Fruit fly (Drosophila melanogaster) whole organism, embryonic: ENCODE measurements around the gene CG5850.
A peak's percentile ranks its signal among the peaks of the same experiment; 100 is the strongest.

Experiments
- C15 ChIP-seq: fragments of 200-800 bp; sonication (Bioruptor generic); IDR thresholded peaks from 3 replicates; pipeline ENCODE4 v1.3.6; 2022; ENCODE audit warnings: missing biosample characterization, missing genetic modification characterization
- CG10267 ChIP-seq: fragments of 200-800 bp; sonication (Bioruptor generic); optimal IDR thresholded peaks from 2 replicates; lab custom pipeline; 2018; ENCODE audit warnings: missing biosample characterization, mild to moderate bottlenecking, missing genetic modification characterization, moderate library complexity
- CG10462 ChIP-seq: fragments of 200-800 bp; sonication (Bioruptor generic); optimal IDR thresholded peaks from 2 replicates; lab custom pipeline; 2016; ENCODE audit warnings: missing biosample characterization, missing genetic modification characterization
- CG11093 ChIP-seq: fragments of 200-800 bp; sonication (Bioruptor generic); IDR thresholded peaks from 3 replicates; pipeline ENCODE4 v1.3.6; 2022; ENCODE audit warnings: missing biosample characterization, missing genetic modification characterization
- CG12299 ChIP-seq: fragments of 200-800 bp; sonication (Bioruptor generic); optimal IDR thresholded peaks from 2 replicates; lab custom pipeline; 2018; ENCODE audit warnings: missing biosample characterization, mild to moderate bottlenecking, missing genetic modification characterization
- CG13296 ChIP-seq: fragments of 200-800 bp; sonication (Bioruptor generic); optimal IDR thresholded peaks from 3 replicates; lab custom pipeline; 2018; ENCODE audit warnings: missing biosample characterization, mild to moderate bottlenecking, missing genetic modification characterization
- CG14667 ChIP-seq: fragments of 200-800 bp; sonication (Bioruptor generic); IDR thresholded peaks from 2 replicates; pipeline ENCODE4 v1.3.6; 2022; ENCODE audit warnings: missing biosample characterization, missing genetic modification characterization
- CG17568 ChIP-seq: fragments of 200-800 bp; sonication (Bioruptor generic); optimal IDR thresholded peaks from 2 replicates; lab custom pipeline; 2018; ENCODE audit warnings: missing biosample characterization, mild to moderate bottlenecking, missing genetic modification characterization, moderate library complexity
- CG1792 ChIP-seq: fragments of 200-800 bp; sonication (Bioruptor generic); optimal IDR thresholded peaks from 2 replicates; lab custom pipeline; 2016; ENCODE audit warnings: missing biosample characterization, missing genetic modification characterization
- CG18764 ChIP-seq: fragments of 200-800 bp; sonication (Bioruptor generic); optimal IDR thresholded peaks from 3 replicates; lab custom pipeline; 2016; ENCODE audit warnings: missing biosample characterization, missing genetic modification characterization
- CG31441 ChIP-seq: fragments of 200-800 bp; sonication (Bioruptor generic); IDR thresholded peaks from 2 replicates; pipeline ENCODE4 v1.3.6; 2022; ENCODE audit warnings: missing biosample characterization, missing genetic modification characterization
- CG42726 ChIP-seq: fragments of 200-800 bp; sonication (Bioruptor generic); IDR thresholded peaks from 2 replicates; pipeline ENCODE4 v1.3.6; 2022; ENCODE audit warnings: missing biosample characterization, missing genetic modification characterization; ENCODE audit not compliant: partially characterized antibody
- CG4707 ChIP-seq: fragments of 200-800 bp; sonication (Bioruptor generic); optimal IDR thresholded peaks from 2 replicates; lab custom pipeline; 2018; ENCODE audit warnings: missing biosample characterization, mild to moderate bottlenecking, missing genetic modification characterization, moderate library complexity
- CG6272 ChIP-seq: fragments of 200-800 bp; sonication (Bioruptor generic); IDR thresholded peaks from 2 replicates; pipeline ENCODE4 v1.3.6; 2022; ENCODE audit warnings: missing biosample characterization, missing genetic modification characterization
- CG9609 ChIP-seq: fragments of 200-800 bp; sonication (Bioruptor generic); optimal IDR thresholded peaks from 3 replicates; lab custom pipeline; 2016; ENCODE audit warnings: missing biosample characterization, missing genetic modification characterization
- Chrac-16 ChIP-seq: fragments of 200-800 bp; sonication (Bioruptor generic); optimal IDR thresholded peaks from 3 replicates; lab custom pipeline; 2016; ENCODE audit warnings: missing biosample characterization, missing genetic modification characterization
- D19B ChIP-seq: fragments of 200-800 bp; sonication (Bioruptor generic); optimal IDR thresholded peaks from 2 replicates; lab custom pipeline; 2017; ENCODE audit warnings: missing biosample characterization, mild to moderate bottlenecking, missing genetic modification characterization
- Dref ChIP-seq: fragments of 200-800 bp; sonication (Bioruptor generic); IDR thresholded peaks from 2 replicates; pipeline ENCODE4 v1.3.6; 2022; ENCODE audit warnings: missing biosample characterization, missing genetic modification characterization
- Ets65A ChIP-seq: fragments of 200-800 bp; sonication (Bioruptor generic); peaks from one replicate; lab custom pipeline; 2016; ENCODE audit warnings: missing biosample characterization, missing genetic modification characterization
- Fer3 ChIP-seq: fragments of 200-800 bp; sonication (Bioruptor generic); optimal IDR thresholded peaks from 2 replicates; lab custom pipeline; 2018; ENCODE audit warnings: missing biosample characterization, mild to moderate bottlenecking, missing genetic modification characterization, moderate library complexity
- Hey ChIP-seq: fragments of 200-800 bp; sonication (Bioruptor generic); optimal IDR thresholded peaks from 3 replicates; lab custom pipeline; 2018; ENCODE audit warnings: missing biosample characterization, mild to moderate bottlenecking, missing genetic modification characterization
- HmgZ ChIP-seq: fragments of 200-800 bp; sonication (Bioruptor generic); optimal IDR thresholded peaks from 2 replicates; lab custom pipeline; 2018; ENCODE audit warnings: missing biosample characterization, mild to moderate bottlenecking, missing genetic modification characterization
- Hmx ChIP-seq: fragments of 200-800 bp; sonication (Bioruptor generic); optimal IDR thresholded peaks from 2 replicates; lab custom pipeline; 2016; ENCODE audit warnings: missing biosample characterization, missing genetic modification characterization
- Lim3 ChIP-seq: fragments of 200-800 bp; sonication (Bioruptor generic); IDR thresholded peaks from 2 replicates; pipeline ENCODE4 v1.3.6; 2022; ENCODE audit warnings: missing biosample characterization, missing genetic modification characterization
- Lpt ChIP-seq: fragments of >200 bp; optimal IDR thresholded peaks from 2 replicates; lab custom pipeline; 2018; ENCODE audit warnings: missing biosample characterization, missing genetic modification characterization
- MBD-R2 ChIP-seq: fragments of 200-800 bp; sonication (Bioruptor generic); IDR thresholded peaks from 2 replicates; pipeline ENCODE4 v1.3.6; 2022; ENCODE audit warnings: missing biosample characterization, missing genetic modification characterization
- Oli ChIP-seq: fragments of 200-800 bp; sonication (Bioruptor generic); optimal IDR thresholded peaks from 2 replicates; lab custom pipeline; 2018; ENCODE audit warnings: missing biosample characterization, mild to moderate bottlenecking, missing genetic modification characterization, moderate library complexity
- Sry-β ChIP-seq: fragments of 200-800 bp; sonication (Bioruptor generic); optimal IDR thresholded peaks from 2 replicates; lab custom pipeline; 2018; ENCODE audit warnings: missing biosample characterization, mild to moderate bottlenecking, missing genetic modification characterization, moderate library complexity
- Ssrp ChIP-seq: fragments of 200-800 bp; sonication (Bioruptor generic); optimal IDR thresholded peaks from 2 replicates; lab custom pipeline; 2018; ENCODE audit warnings: missing biosample characterization, mild to moderate bottlenecking, missing genetic modification characterization, moderate library complexity
- bab2 ChIP-seq: fragments of 200-800 bp; sonication (Bioruptor generic); optimal IDR thresholded peaks from 2 replicates; lab custom pipeline; 2016; ENCODE audit warnings: missing biosample characterization, missing genetic modification characterization
- cas ChIP-seq: fragments of 200-800 bp; sonication (Bioruptor generic); IDR thresholded peaks from 2 replicates; pipeline ENCODE4 v1.3.6; 2022; ENCODE audit warnings: missing biosample characterization, missing genetic modification characterization
- chn ChIP-seq: fragments of 200-800 bp; sonication (Bioruptor generic); optimal IDR thresholded peaks from 2 replicates; lab custom pipeline; 2016; ENCODE audit warnings: missing biosample characterization, missing genetic modification characterization
- danr ChIP-seq: fragments of 200-800 bp; sonication (Bioruptor generic); IDR thresholded peaks from 2 replicates; pipeline ENCODE4 v1.3.6; 2022; ENCODE audit warnings: missing biosample characterization, missing genetic modification characterization
- dimm ChIP-seq: fragments of 200-800 bp; sonication (Bioruptor generic); IDR thresholded peaks from 2 replicates; pipeline ENCODE4 v1.3.6; 2022; ENCODE audit warnings: missing biosample characterization, missing genetic modification characterization
- dmrt99B ChIP-seq: fragments of 200-800 bp; sonication (Bioruptor generic); optimal IDR thresholded peaks from 2 replicates; lab custom pipeline; 2018; ENCODE audit warnings: missing biosample characterization, mild to moderate bottlenecking, missing genetic modification characterization, moderate library complexity
- en ChIP-seq: fragments of 200-800 bp; sonication (Bioruptor generic); optimal IDR thresholded peaks from 2 replicates; lab custom pipeline; 2016; ENCODE audit warnings: missing biosample characterization, missing genetic modification characterization
- ewg ChIP-seq: fragments of 200-800 bp; sonication (Bioruptor generic); optimal IDR thresholded peaks from 3 replicates; lab custom pipeline; 2017; ENCODE audit warnings: mild to moderate bottlenecking, missing biosample characterization, missing genetic modification reagents, missing genetic modification characterization
- ftz-f1 ChIP-seq: fragments of 200-800 bp; sonication (Bioruptor generic); optimal IDR thresholded peaks from 2 replicates; lab custom pipeline; 2016; ENCODE audit warnings: missing biosample characterization, missing genetic modification characterization
- her ChIP-seq: fragments of 200-800 bp; sonication (Bioruptor generic); optimal IDR thresholded peaks from 2 replicates; lab custom pipeline; 2016; ENCODE audit warnings: missing biosample characterization, missing genetic modification characterization
- ind ChIP-seq: fragments of 200-800 bp; sonication (Bioruptor generic); optimal IDR thresholded peaks from 3 replicates; lab custom pipeline; 2016; ENCODE audit warnings: missing biosample characterization, missing genetic modification characterization
- ken ChIP-seq: fragments of 200-800 bp; sonication (Bioruptor generic); IDR thresholded peaks from 3 replicates; pipeline ENCODE4 v1.3.6; 2022; ENCODE audit warnings: missing biosample characterization, missing genetic modification characterization
- lab ChIP-seq: fragments of 200-800 bp; sonication (Bioruptor generic); optimal IDR thresholded peaks from 3 replicates; lab custom pipeline; 2017; ENCODE audit warnings: missing biosample characterization, missing genetic modification characterization, mild to moderate bottlenecking, moderate library complexity, missing genetic modification reagents
- otp ChIP-seq: fragments of 200-800 bp; sonication (Bioruptor generic); IDR thresholded peaks from 3 replicates; pipeline ENCODE4, ENCODE4 v1.3.6; 2022; ENCODE audit warnings: missing biosample characterization, missing genetic modification characterization
- peb ChIP-seq: fragments of 200-800 bp; sonication (Bioruptor generic); IDR thresholded peaks from 2 replicates; pipeline ENCODE4 v1.3.6; 2022; ENCODE audit warnings: missing biosample characterization, missing genetic modification characterization
- prd ChIP-seq, 3 experiments: fragments of >200 bp in 2 of 3; fragments of 200-800 bp in 1 of 3; sonication (Bioruptor generic) in 1 of 3; optimal IDR thresholded peaks in 2 of 3; IDR thresholded peaks in 1 of 3; 2 replicates in 2 of 3; 3 replicates in 1 of 3; pipeline versions ENCODE4 v1.3.6 to Lab custom; 2017 to 2022; ENCODE audit warnings: missing biosample characterization in 1 of 3, missing genetic modification characterization in 1 of 3
- pum ChIP-seq: fragments of 200-800 bp; sonication (Bioruptor generic); optimal IDR thresholded peaks from 2 replicates; lab custom pipeline; 2016; ENCODE audit warnings: missing biosample characterization, missing genetic modification characterization
- run ChIP-seq: fragments of 200-800 bp; sonication (Bioruptor generic); optimal IDR thresholded peaks from 3 replicates; lab custom pipeline; 2018; ENCODE audit warnings: missing biosample characterization, mild to moderate bottlenecking, missing genetic modification characterization
- scrt ChIP-seq: fragments of 200-800 bp; sonication (Bioruptor generic); optimal IDR thresholded peaks from 2 replicates; lab custom pipeline; 2018; ENCODE audit warnings: missing biosample characterization, mild to moderate bottlenecking, missing genetic modification characterization, moderate library complexity
- ttk ChIP-seq: fragments of 200-800 bp; sonication (Bioruptor generic); IDR thresholded peaks from 2 replicates; pipeline ENCODE4 v2.1.2; 2022; ENCODE audit warnings: missing biosample characterization, missing genetic modification characterization
- z ChIP-seq: fragments of 200-800 bp; sonication (Bioruptor generic); IDR thresholded peaks from 3 replicates; pipeline ENCODE4 v1.3.6; 2022; ENCODE audit warnings: missing biosample characterization, missing genetic modification characterization

Gene CG5850

dm6 chr2L:9986402-9987350 is 22.9 kb upstream of the CG5850 start (continued):
- TF ChIP-seq CG1792 (GFP tag; lab: Kevin White, UChicago) (no peak), pum (peak; percentile 26), run (tag; lab: Kevin White, UChicago) (no peak), z (no peak), ttk (GFP tag; lab: Robert Waterston, UW) (peak; percentile 82), Oli (tag; lab: Kevin White, UChicago) (peak; percentile 63), lab (peak; percentile 41), CG13296 (GFP tag; lab: Kevin White, UChicago) (no peak), Lpt (no peak), CG14667 (peak; percentile 65), dimm (no peak), peb (peak; percentile 60), CG4707 (GFP tag; lab: Kevin White, UChicago) (no peak), ewg (GFP tag; lab: Kevin White, UChicago) (peak; percentile 36), bab2 (GFP tag; lab: Kevin White, UChicago) (peak; percentile 47), C15 (GFP tag; lab: Robert Waterston, UW) (no peak), CG6272 (GFP tag; lab: Robert Waterston, UW) (peak; percentile 33; the same call in 1 of the 2 replicates), CG10267 (tag; lab: Kevin White, UChicago) (peak; percentile 36), ken (GFP tag; lab: Robert Waterston, UW) (peak; percentile 72), CG10462 (GFP tag; lab: Kevin White, UChicago) (no peak), Ets65A (GFP tag; lab: Kevin White, UChicago) (peak; percentile 95), CG9609 (GFP tag; lab: Kevin White, UChicago) (peak; percentile 44), CG31441 (GFP tag; lab: Robert Waterston, UW) (peak; percentile 68), Hmx (no peak), Ssrp (tag; lab: Kevin White, UChicago) (peak; percentile 59), dmrt99B (peak; percentile 71), HmgZ (no peak), prd (optimal IDR thresholded peaks at IDR 0.05; lab: Kevin White, UChicago) (no peak), prd (GFP tag; IDR thresholded peaks at IDR 0.05; lab: Robert Waterston, UW) (peak; percentile 72; the same call in 2 of the 3 replicates), D19B (no peak), CG11093 (GFP tag; lab: Robert Waterston, UW) (peak; percentile 70), CG17568 (no peak), Sry-β (GFP tag; lab: Kevin White, UChicago) (no peak), otp (peak; percentile 70; the same call in 2 of the 3 replicates), Dref (no peak), CG12299 (tag; lab: Kevin White, UChicago) (no peak), Hey (tag; lab: Kevin White, UChicago) (no peak), danr (GFP tag; lab: Robert Waterston, UW) (0 out of 2 replicates have a peak, but pooled peaks have one; percentile 21), ftz-f1 (GFP tag; lab: Kevin White, UChicago) (no peak)

DNA sequence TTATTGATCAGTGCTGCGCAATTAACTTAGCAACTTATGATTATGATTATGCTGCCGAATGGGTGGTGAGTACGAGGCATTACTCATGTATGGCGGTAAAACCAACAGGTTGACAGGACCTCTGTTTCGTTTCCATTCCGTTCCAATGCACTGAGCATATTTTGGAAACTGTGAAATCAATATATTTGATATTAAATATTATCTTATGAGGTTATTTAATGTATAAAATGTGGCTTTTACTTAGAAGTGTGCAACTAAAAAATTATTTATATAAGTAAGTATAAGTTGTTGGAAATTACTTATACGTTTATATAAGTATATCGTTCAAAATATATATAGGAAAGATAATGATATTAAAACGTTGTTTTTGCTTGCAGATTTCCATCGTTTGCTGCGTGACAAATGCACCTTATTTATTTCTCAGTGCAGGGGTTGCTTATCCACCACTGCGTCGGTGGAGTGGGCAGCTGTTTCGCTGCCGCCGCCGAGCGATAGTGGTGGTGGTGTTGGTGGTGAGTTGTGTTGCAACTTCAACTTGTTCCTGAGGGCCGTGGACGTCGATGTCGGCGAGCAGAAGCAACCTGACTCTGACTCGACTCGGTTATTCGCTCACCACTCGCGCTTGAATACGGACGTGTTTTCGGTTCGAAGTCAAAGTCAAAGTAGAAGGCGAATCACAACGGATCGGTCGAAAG is 20.5 kb upstream of the CG5850 start, which contains the start of gene bib:
TSS of gene bib (plus strand) at position 568 of the 695 bp plus-strand sequence.
- TF ChIP-seq Fer3 (peak; percentile 54), Chrac-16 (GFP tag; lab: Kevin White, UChicago) (peak; percentile 83), Lim3 (no peak), cas (GFP tag; lab: Robert Waterston, UW) (no peak), chn (GFP tag; lab: Kevin White, UChicago) (peak; percentile 61), CG42726 (GFP tag; lab: Robert Waterston, UW) (peak; percentile 32; the same call in 1 of the 2 replicates), CG18764 (GFP tag; lab: Kevin White, UChicago) (peak; percentile 71), her (no peak), en (GFP tag; lab: Kevin White, UChicago) (no peak), MBD-R2 (GFP tag; lab: Robert Waterston, UW) (no peak), ind (peak; percentile 73), scrt (GFP tag; lab: Kevin White, UChicago) (peak; percentile 94)
